Worm (Caenorhabditis elegans) whole organism, dauer: ENCODE results near the gene H17B01.2.

Source experiments
- unc-62 ChIP-seq: sonication (generic microtip); optimal IDR thresholded peaks from 2 replicates; lab custom pipeline; 2017; ENCODE audit warnings: missing biosample characterization, missing genetic modification reagents, missing genetic modification characterization

Gene H17B01.2

ce11 chrII:1478522-1478921, 8.2 kb downstream of the H17B01.2 start:
- TF ChIP-seq unc-62 (GFP tag; lab: Kevin White, UChicago): no peak

- TF ChIP-seq unc-62 (GFP tag; lab: Kevin White, UChicago): no peak
Measured at ce11 chrII:1481660-1482059, 11.3 kb downstream of the H17B01.2 start.

ce11 chrII:1482419-1482818, 12.1 kb downstream of the H17B01.2 start:
- TF ChIP-seq unc-62 (GFP tag; lab: Kevin White, UChicago): no peak

ce11 chrII:1490813-1491212, 20.4 kb downstream of the H17B01.2 start:
- no peak for TF ChIP-seq unc-62 (GFP tag; lab: Kevin White, UChicago)

- TF ChIP-seq unc-62 (GFP tag; lab: Kevin White, UChicago): no peak
Measured at ce11 chrII:1500286-1500840, 30.0 kb downstream of the H17B01.2 start, which contains the start of gene emc-1. Gene emc-1, minus strand, starts transcription at chrII:1500330.

- no peak for TF ChIP-seq unc-62 (GFP tag; lab: Kevin White, UChicago)
Measured at ce11 chrII:1500959-1501358, 30.6 kb downstream of the H17B01.2 start.

ce11 chrII:1501614-1502355, 31.4 kb downstream of the H17B01.2 start:
- no peak for TF ChIP-seq unc-62 (GFP tag; lab: Kevin White, UChicago)

ce11 chrII:1503663-1504062, 33.3 kb downstream of the H17B01.2 start:
- TF ChIP-seq unc-62 (GFP tag; lab: Kevin White, UChicago): no peak

- no peak for TF ChIP-seq unc-62 (GFP tag; lab: Kevin White, UChicago)
Measured at ce11 chrII:1504266-1504665, 33.9 kb downstream of the H17B01.2 start, which contains the start of gene fdgt-1. Gene fdgt-1, plus strand, starts transcription at chrII:1504566.

ce11 chrII:1517354-1517753, 47.0 kb downstream of the H17B01.2 start, which contains the start of gene math-45:
Gene math-45, minus strand, starts transcription at chrII:1517454.
- no peak for TF ChIP-seq unc-62 (GFP tag; lab: Kevin White, UChicago)

ce11 chrII:1518914-1519313, 48.5 kb downstream of the H17B01.2 start, which contains the start of gene Y51H7BR.8:
Gene Y51H7BR.8, plus strand, starts transcription at chrII:1519214.
- no peak for TF ChIP-seq unc-62 (GFP tag; lab: Kevin White, UChicago)

- TF ChIP-seq unc-62 (GFP tag; lab: Kevin White, UChicago): no peak
Measured at ce11 chrII:1519867-1520266, 49.5 kb downstream of the H17B01.2 start.
